Worm (Caenorhabditis elegans) whole organism, L1 larva: ENCODE data around the gene unc-115.

Experiments
- alr-1 ChIP-seq: fragments of 200-800 bp; sonication (Bioruptor generic); optimal IDR thresholded peaks from 2 replicates; lab custom pipeline; 2018; ENCODE audit warnings: borderline replicate concordance, mild to moderate bottlenecking, missing genetic modification characterization, missing compliant biosample characterization
- aly-2 ChIP-seq: fragments of 150-350 bp; optimal IDR thresholded peaks from 2 replicates; lab custom pipeline; 2014; ENCODE audit warnings: missing biosample characterization, missing genetic modification characterization
- ceh-8 ChIP-seq: fragments of 200-800 bp; sonication (Bioruptor generic); optimal IDR thresholded peaks from 2 replicates; lab custom pipeline; 2018; ENCODE audit warnings: mild to moderate bottlenecking, missing genetic modification characterization, moderate library complexity, missing compliant biosample characterization
- ceh-82 ChIP-seq, 3 experiments: fragments of 150-350 bp in 1 of 3; sonication (generic microtip) in 2 of 3; optimal IDR thresholded peaks; 2 replicates each; lab custom pipeline; 2014 to 2017; ENCODE audit warnings: missing biosample characterization in 3 of 3, missing genetic modification characterization in 3 of 3
- fkh-4 ChIP-seq: sonication (generic microtip); optimal IDR thresholded peaks from 2 replicates; lab custom pipeline; 2016; ENCODE audit warnings: missing compliant biosample characterization, missing genetic modification characterization, borderline replicate concordance
- fos-1 ChIP-seq: fragments of 150-350 bp; optimal IDR thresholded peaks from 2 replicates; lab custom pipeline; 2014; ENCODE audit warnings: missing biosample characterization, missing genetic modification characterization
- hlh-17 ChIP-seq: fragments of 200-800 bp; sonication (Bioruptor generic); optimal IDR thresholded peaks from 2 replicates; lab custom pipeline; 2018; ENCODE audit warnings: missing genetic modification characterization, mild to moderate bottlenecking, missing compliant biosample characterization, moderate library complexity, borderline replicate concordance
- nhr-76 ChIP-seq: sonication (generic microtip); optimal IDR thresholded peaks from 2 replicates; lab custom pipeline; 2017; ENCODE audit warnings: missing biosample characterization, missing genetic modification characterization
- pqm-1 ChIP-seq: sonication (generic microtip); optimal IDR thresholded peaks from 3 replicates; lab custom pipeline; 2017; ENCODE audit warnings: missing biosample characterization, missing genetic modification characterization
- rnt-1 ChIP-seq: sonication (generic microtip); optimal IDR thresholded peaks from 2 replicates; lab custom pipeline; 2016; ENCODE audit warnings: mild to moderate bottlenecking, missing genetic modification characterization, moderate library complexity, missing compliant biosample characterization
- sptf-1 ChIP-seq: fragments of 150-350 bp; optimal IDR thresholded peaks from 2 replicates; lab custom pipeline; 2014; ENCODE audit warnings: missing biosample characterization, missing genetic modification characterization
- unc-62 ChIP-seq: fragments of 150-350 bp; optimal IDR thresholded peaks from 2 replicates; lab custom pipeline; 2014; ENCODE audit warnings: missing biosample characterization, missing genetic modification reagents, missing genetic modification characterization

ce11 chrX:10146592-10146991 is at the start of gene unc-115:
- TF ChIP-seq sptf-1 (tag; lab: Kevin White, UChicago) (no peak), aly-2 (peak; percentile 11), nhr-76 (tag; lab: Kevin White, UChicago) (no peak), alr-1 (tag; lab: Kevin White, UChicago) (no peak), ceh-8 (peak; percentile 36), unc-62 (GFP tag; lab: Kevin White, UChicago) (no peak), fos-1 (peak; percentile 62), pqm-1 (tag; lab: Kevin White, UChicago) (no peak), rnt-1 (tag; lab: Kevin White, UChicago) (peak; percentile 82), ceh-82 (tag; optimal IDR thresholded peaks at IDR 0.05; lab: Kevin White, UChicago) (peak; percentile 79 to 87 (median 79)), hlh-17 (GFP tag; lab: Kevin White, UChicago) (no peak), fkh-4 (no peak)
